Worm (Caenorhabditis elegans): ENCODE results near the gene trcs-2.
A peak's percentile ranks its signal among the peaks of the same experiment; 100 is the strongest.

ce11 chrII:8740326-8740949, 18.2 kb downstream of the trcs-2 start:
- TF ChIP-seq daf-12 (tag; optimal IDR thresholded peaks at IDR 0.05) (no peak), ceh-28 (tag; optimal IDR thresholded peaks at IDR 0.05) (no peak), skn-1 (tag; optimal IDR thresholded peaks at IDR 0.05) (no peak), ztf-4 (tag; optimal IDR thresholded peaks at IDR 0.05) (no peak), snpc-4 (tag; optimal IDR thresholded peaks at IDR 0.05) (no peak), jun-1 (tag; optimal IDR thresholded peaks at IDR 0.05) (peak; percentile 67), nhr-25 (tag; optimal IDR thresholded peaks at IDR 0.05) (peak; percentile 6), unc-62 (GFP tag; optimal IDR thresholded peaks at IDR 0.05) (no peak), nhr-67 (tag; optimal IDR thresholded peaks at IDR 0.05) (no peak), pqm-1 (tag; optimal IDR thresholded peaks at IDR 0.05) (peak; percentile 88), nhr-77 (tag; optimal IDR thresholded peaks at IDR 0.05) (no peak)
